Worm (Caenorhabditis elegans): Measurements from ENCODE around the gene T01H3.3.

Gene T01H3.3

DNA sequence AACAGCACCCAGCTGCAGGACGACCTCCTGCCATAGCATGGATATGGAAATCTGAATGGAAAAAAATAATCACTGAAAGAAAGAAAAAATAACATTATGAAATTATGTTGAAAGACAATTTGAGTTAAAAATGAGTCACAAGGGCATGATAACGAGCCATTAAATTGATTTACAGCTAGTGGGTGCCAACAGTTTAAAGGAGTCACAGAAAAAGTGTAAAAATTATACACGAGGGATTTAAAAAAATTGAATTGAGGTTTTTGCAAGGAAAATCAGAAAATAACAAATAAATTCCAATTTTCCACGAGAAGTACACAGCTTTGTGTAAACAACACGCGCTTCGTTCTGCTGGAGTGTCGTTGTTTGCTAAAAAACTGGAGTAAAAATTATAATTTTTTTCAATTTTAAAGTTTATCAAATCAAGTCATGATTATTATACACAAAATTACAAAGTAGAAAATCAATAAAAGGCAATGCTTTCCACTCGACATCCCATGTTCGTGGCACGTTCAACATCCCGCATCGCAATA is at the start of gene T01H3.3:
Gene T01H3.3 (minus strand): TSS at position 51 of the 530 bp plus-strand sequence.
- no peak for TF ChIP-seq tbx-8 (GFP tag; optimal IDR thresholded peaks at IDR 0.05)
- TF ChIP-seq lsy-2 (tag; optimal IDR thresholded peaks at IDR 0.05): peak; percentile 42

DNA sequence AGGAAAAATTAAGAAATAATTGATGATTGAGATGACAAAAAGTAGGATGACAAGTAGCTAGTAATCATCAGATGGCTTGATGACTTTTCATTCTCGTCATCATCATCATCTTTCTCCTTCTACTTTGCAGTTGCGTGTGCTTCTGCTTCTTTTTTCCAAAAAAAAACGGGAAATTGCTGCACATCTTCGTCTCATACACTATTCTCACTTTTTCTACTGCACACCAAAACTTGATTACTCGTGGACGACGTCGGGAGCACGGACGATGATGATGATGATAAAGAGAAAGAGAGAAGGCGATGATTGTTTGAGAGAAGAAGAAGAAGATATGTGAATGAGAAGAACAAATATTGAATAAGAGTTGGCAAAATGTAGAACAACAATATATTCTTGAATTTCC is 47.5 kb upstream of the T01H3.3 start:
- no peak for TF ChIP-seq flh-1 (GFP tag; optimal IDR thresholded peaks at IDR 0.05)
- TF ChIP-seq ces-1 (GFP tag; optimal IDR thresholded peaks at IDR 0.05): peak; percentile 94

DNA sequence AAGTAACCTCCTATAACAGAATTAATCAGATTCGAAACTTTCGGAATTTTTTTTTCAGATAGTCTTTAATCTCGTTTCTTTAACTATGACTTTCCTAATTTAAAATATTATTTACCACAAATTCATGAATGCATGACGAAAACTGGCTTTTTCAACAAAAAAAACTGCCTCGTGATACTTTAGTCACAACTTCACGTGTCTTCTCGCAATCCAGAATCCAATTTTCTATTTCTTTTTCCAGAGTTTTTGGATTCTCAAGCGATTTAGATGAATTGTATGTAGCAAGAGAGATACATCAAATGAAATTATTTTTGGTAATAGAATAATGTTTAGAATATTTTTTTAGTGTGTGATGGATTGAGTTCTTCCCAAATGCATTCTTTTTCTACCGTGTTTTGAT is 46.5 kb upstream of the T01H3.3 start:
- no peak for TF ChIP-seq nhr-12 (tag; optimal IDR thresholded peaks at IDR 0.05)
- no peak for TF ChIP-seq nhr-2 (tag; optimal IDR thresholded peaks at IDR 0.05)
- no peak for TF ChIP-seq unc-120 (tag; optimal IDR thresholded peaks at IDR 0.05; ENCODE audit: poor library complexity, severe bottlenecking)
- TF ChIP-seq tbx-8 (GFP tag; optimal IDR thresholded peaks at IDR 0.05): no peak
- TF ChIP-seq flh-1 (GFP tag; optimal IDR thresholded peaks at IDR 0.05): no peak
- TF ChIP-seq nhr-28 (tag; optimal IDR thresholded peaks at IDR 0.05): no peak
- no peak for TF ChIP-seq unc-62 (GFP tag; optimal IDR thresholded peaks at IDR 0.05)
- no peak for TF ChIP-seq bed-3 (GFP tag; optimal IDR thresholded peaks at IDR 0.05)
- no peak for TF ChIP-seq unc-39 (tag; optimal IDR thresholded peaks at IDR 0.05)
- no peak for TF ChIP-seq pha-4 (tag; optimal IDR thresholded peaks at IDR 0.05)
- no peak for TF ChIP-seq elt-1 (tag; optimal IDR thresholded peaks at IDR 0.05; ENCODE audit: borderline replicate concordance, insufficient read depth)
- TF ChIP-seq ham-2 (GFP tag; optimal IDR thresholded peaks at IDR 0.05): no peak
- TF ChIP-seq mep-1 (tag; optimal IDR thresholded peaks at IDR 0.05): no peak
- TF ChIP-seq lin-32 (GFP tag; optimal IDR thresholded peaks at IDR 0.05): no peak

ce11 chrII:7911015-7911414 is 37.3 kb upstream of the T01H3.3 start, which contains the start of gene ZK675.4:
Gene ZK675.4, plus strand, starts transcription at chrII:7911315.
- no peak for TF ChIP-seq lsy-2 (tag; optimal IDR thresholded peaks at IDR 0.05)
- no peak for TF ChIP-seq blmp-1 (tag; optimal IDR thresholded peaks at IDR 0.05)
- TF ChIP-seq elt-1 (tag; optimal IDR thresholded peaks at IDR 0.05; ENCODE audit: borderline replicate concordance, insufficient read depth): no peak
- TF ChIP-seq unc-120 (tag; optimal IDR thresholded peaks at IDR 0.05; ENCODE audit: poor library complexity, severe bottlenecking): no peak
- TF ChIP-seq ztf-11 (tag; optimal IDR thresholded peaks at IDR 0.05): no peak
- TF ChIP-seq drap-1 (GFP tag; optimal IDR thresholded peaks at IDR 0.05): no peak
- no peak for TF ChIP-seq tbx-8 (GFP tag; optimal IDR thresholded peaks at IDR 0.05)
- TF ChIP-seq pha-4 (tag; optimal IDR thresholded peaks at IDR 0.05): no peak
- TF ChIP-seq nhr-2 (tag; optimal IDR thresholded peaks at IDR 0.05): no peak
- no peak for TF ChIP-seq ham-2 (GFP tag; optimal IDR thresholded peaks at IDR 0.05)
- TF ChIP-seq hlh-1 (tag; optimal IDR thresholded peaks at IDR 0.05): no peak
- no peak for TF ChIP-seq nhr-12 (tag; optimal IDR thresholded peaks at IDR 0.05)
- no peak for TF ChIP-seq mab-5 (tag; optimal IDR thresholded peaks at IDR 0.05)
- TF ChIP-seq nhr-76 (tag; optimal IDR thresholded peaks at IDR 0.05): no peak
- no peak for TF ChIP-seq unc-39 (tag; optimal IDR thresholded peaks at IDR 0.05)
- no peak for TF ChIP-seq snpc-4 (tag; optimal IDR thresholded peaks at IDR 0.05)

DNA sequence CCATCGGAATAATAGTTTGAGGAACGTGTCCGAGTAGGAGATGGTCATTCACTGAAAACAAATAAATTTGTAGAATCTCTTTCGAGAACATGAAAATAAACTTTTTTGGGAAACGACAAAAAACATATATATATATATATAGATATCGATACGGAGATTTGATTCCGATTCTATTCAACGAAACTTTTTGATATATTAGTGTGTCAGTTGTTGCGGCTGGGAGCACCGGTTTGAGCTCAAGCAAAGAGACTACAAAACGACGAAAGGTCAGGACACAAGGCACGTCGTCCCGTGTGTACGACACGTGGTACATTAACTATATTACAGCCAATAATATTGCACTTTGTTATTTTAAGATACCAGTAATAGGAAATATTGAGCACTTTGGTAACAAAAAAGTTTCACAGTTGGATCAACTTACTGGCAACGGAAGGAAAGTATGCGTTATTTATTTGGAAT is 33.9 kb upstream of the T01H3.3 start, which contains the start of gene best-23:
Gene best-23 (minus strand): TSS at position 51 of the 459 bp plus-strand sequence.
- TF ChIP-seq hlh-1 (tag; optimal IDR thresholded peaks at IDR 0.05) (peak; percentile 49), cnd-1 (tag; optimal IDR thresholded peaks at IDR 0.05) (no peak)

DNA sequence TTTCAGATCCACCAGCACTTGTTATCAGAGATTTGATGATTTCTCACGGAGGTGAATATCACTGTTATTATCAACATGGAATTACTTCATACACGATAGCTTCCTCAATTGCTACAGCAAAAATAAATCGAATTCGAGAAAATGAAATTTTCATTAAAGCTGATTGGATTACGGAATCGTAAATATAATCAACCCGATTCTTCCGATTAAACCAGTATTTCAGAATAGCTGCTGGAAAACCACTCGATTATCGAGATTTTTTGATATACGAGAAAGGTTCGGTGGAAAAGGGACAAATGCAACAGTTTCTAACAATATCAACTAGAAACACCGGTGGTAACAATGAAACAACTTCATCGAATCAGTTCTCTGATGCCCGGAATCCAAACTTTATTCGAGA is 28.3 kb upstream of the T01H3.3 start:
- TF ChIP-seq unc-120 (tag; optimal IDR thresholded peaks at IDR 0.05; ENCODE audit: poor library complexity, severe bottlenecking): no peak
- TF ChIP-seq sem-2 (GFP tag; optimal IDR thresholded peaks at IDR 0.05): no peak
- no peak for TF ChIP-seq ceh-39 (tag; optimal IDR thresholded peaks at IDR 0.05)
- TF ChIP-seq flh-1 (GFP tag; optimal IDR thresholded peaks at IDR 0.05): no peak
- TF ChIP-seq nhr-28 (tag; optimal IDR thresholded peaks at IDR 0.05): no peak

DNA sequence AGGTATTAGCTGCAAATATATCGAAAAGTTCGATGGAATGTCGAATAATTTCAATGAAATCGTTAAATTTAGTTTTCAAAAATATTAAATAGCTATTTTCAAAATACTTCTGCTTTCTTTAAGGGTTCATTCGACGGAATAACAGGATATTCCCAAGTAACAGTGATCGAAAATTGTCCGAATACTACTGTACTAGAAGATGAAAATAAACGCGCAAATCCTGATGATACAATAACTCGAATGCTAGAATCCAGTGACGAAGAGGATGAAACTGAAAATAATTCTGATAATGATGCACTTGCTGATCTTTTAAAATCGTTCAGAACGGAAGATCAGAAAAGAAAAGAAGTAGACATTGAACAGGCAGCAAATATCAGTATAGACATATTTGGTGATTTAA is 27.1 kb upstream of the T01H3.3 start:
- no peak for TF ChIP-seq snpc-4 (tag; optimal IDR thresholded peaks at IDR 0.05)
- TF ChIP-seq ham-2 (GFP tag; optimal IDR thresholded peaks at IDR 0.05): no peak
- no peak for TF ChIP-seq lin-32 (GFP tag; optimal IDR thresholded peaks at IDR 0.05)
- no peak for TF ChIP-seq cnd-1 (tag; optimal IDR thresholded peaks at IDR 0.05)
- TF ChIP-seq unc-39 (tag; optimal IDR thresholded peaks at IDR 0.05): no peak
- TF ChIP-seq lsy-2 (tag; optimal IDR thresholded peaks at IDR 0.05): no peak
- TF ChIP-seq elt-3 (tag; optimal IDR thresholded peaks at IDR 0.05): no peak
- no peak for TF ChIP-seq nhr-2 (tag; optimal IDR thresholded peaks at IDR 0.05)
- TF ChIP-seq blmp-1 (tag; optimal IDR thresholded peaks at IDR 0.05): no peak
- no peak for TF ChIP-seq ceh-43 (GFP tag; optimal IDR thresholded peaks at IDR 0.05)
- TF ChIP-seq bed-3 (GFP tag; optimal IDR thresholded peaks at IDR 0.05): no peak

All from whole organism, mixed stage, embryonic.